Worm (Caenorhabditis elegans) whole organism, early embryonic: ENCODE measurements around the gene apd-3.
"Not testable (repeated sequence)": the region's sequence is repeated elsewhere in the genome, so short reads cannot be mapped to it uniquely, and the experiment has no call there.

Experiments
- B0310.2 ChIP-seq: sonication (generic microtip); optimal IDR thresholded peaks from 2 replicates; lab custom pipeline; 2016; ENCODE audit warnings: mild to moderate bottlenecking, missing genetic modification characterization, missing compliant biosample characterization
- aly-1 ChIP-seq: sonication (generic microtip); optimal IDR thresholded peaks from 2 replicates; lab custom pipeline; 2016; ENCODE audit warnings: missing genetic modification characterization, missing compliant biosample characterization
- ama-1 ChIP-seq: fragments of 150-350 bp; optimal IDR thresholded peaks from 2 replicates; lab custom pipeline; 2014
- ceh-13 ChIP-seq: fragments of 200-800 bp; sonication (Bioruptor generic); optimal IDR thresholded peaks from 2 replicates; lab custom pipeline; 2018; ENCODE audit warnings: mild to moderate bottlenecking, missing genetic modification characterization, missing compliant biosample characterization
- ceh-36 ChIP-seq: sonication (generic microtip); optimal IDR thresholded peaks from 2 replicates; lab custom pipeline; 2016; ENCODE audit warnings: missing genetic modification characterization, inconsistent platforms, missing compliant biosample characterization
- ets-7 ChIP-seq: sonication (generic microtip); optimal IDR thresholded peaks from 2 replicates; lab custom pipeline; 2016; ENCODE audit warnings: missing genotype, missing genetic modification characterization, missing compliant biosample characterization
- hmbx-1 ChIP-seq: sonication (generic microtip); optimal IDR thresholded peaks from 2 replicates; lab custom pipeline; 2016; ENCODE audit warnings: mild to moderate bottlenecking, missing genetic modification characterization, missing compliant biosample characterization
- hmg-4 ChIP-seq: fragments of 200-800 bp; sonication (Bioruptor generic); optimal IDR thresholded peaks from 2 replicates; lab custom pipeline; 2018; ENCODE audit warnings: mild to moderate bottlenecking, missing genetic modification characterization, missing compliant biosample characterization
- hnd-1 ChIP-seq: sonication (generic microtip); optimal IDR thresholded peaks from 2 replicates; lab custom pipeline; 2016; ENCODE audit warnings: missing genetic modification characterization, missing compliant biosample characterization
- pes-1 ChIP-seq: fragments of 200-800 bp; sonication (Bioruptor generic); IDR thresholded peaks from 2 replicates; pipeline ENCODE4 v1.3.6; 2022; ENCODE audit warnings: missing genetic modification reagents, missing genetic modification characterization, missing compliant biosample characterization
- scrt-1 ChIP-seq: fragments of 200-800 bp; sonication (Bioruptor generic); IDR thresholded peaks from 2 replicates; pipeline ENCODE4 v1.3.6; 2022; ENCODE audit warnings: missing genetic modification characterization, missing compliant biosample characterization
- sea-1 ChIP-seq: fragments of 200-800 bp; sonication (Bioruptor generic); conservative IDR thresholded peaks from 2 replicates; pipeline ENCODE4 v1.3.6; 2022; ENCODE audit warnings: missing genetic modification characterization, missing compliant biosample characterization
- tra-4 ChIP-seq: sonication (generic microtip); optimal IDR thresholded peaks from 2 replicates; lab custom pipeline; 2017; ENCODE audit warnings: missing genetic modification characterization, missing compliant biosample characterization

Gene apd-3

ce11 chrII:3500373-3500772 lies 45.9 kb downstream of the apd-3 start:
- no peak for TF ChIP-seq hmbx-1 (tag; lab: Kevin White, UChicago)

ce11 chrII:3499386-3499785 lies 46.8 kb downstream of the apd-3 start, which contains the start of gene Y49F6B.9:
Y49F6B.9 (minus strand) TSS chrII:3499387.
- TF ChIP-seq scrt-1 (GFP tag; lab: Robert Waterston, UW) (no peak), sea-1 (GFP tag; lab: Robert Waterston, UW) (no peak), ceh-13 (no peak), tra-4 (no peak), ama-1 (lab: Kevin White, UChicago) (no peak), ets-7 (tag; lab: Kevin White, UChicago) (no peak), aly-1 (tag; lab: Kevin White, UChicago) (no peak), hmbx-1 (tag; lab: Kevin White, UChicago) (no peak), pes-1 (GFP tag; lab: Robert Waterston, UW) (no peak), hmg-4 (GFP tag; lab: Kevin White, UChicago) (no peak), B0310.2 (no peak)

DNA sequence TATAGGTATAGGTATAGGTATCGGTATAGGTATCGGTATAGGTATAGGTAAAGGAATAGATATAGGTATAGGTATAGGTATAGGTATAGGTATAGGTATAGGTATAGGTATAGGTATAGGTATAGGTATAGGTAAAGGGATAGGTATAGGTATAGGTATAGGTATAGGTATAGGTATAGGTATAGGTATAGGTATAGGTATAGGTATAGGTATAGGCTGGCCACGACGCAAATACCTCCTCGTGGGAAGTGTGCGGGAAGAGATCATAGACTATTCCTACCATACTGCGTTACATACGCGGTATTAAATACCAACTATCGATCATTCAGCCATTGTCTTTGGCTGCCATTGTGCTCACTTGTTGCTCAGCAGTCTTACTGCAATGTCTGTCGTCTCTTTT lies 55.4 kb downstream of the apd-3 start, which contains the start of gene fbxb-112:
Gene fbxb-112, plus strand, starts transcription at position 301 of the 400 bp plus-strand sequence.
- TF ChIP-seq ceh-36 (tag; lab: Kevin White, UChicago); hnd-1 (tag; lab: Kevin White, UChicago); scrt-1 (GFP tag; lab: Robert Waterston, UW): not testable (repeated sequence)
